Worm (Caenorhabditis elegans): ENCODE results near the gene ttr-41.

Gene ttr-41

DNA sequence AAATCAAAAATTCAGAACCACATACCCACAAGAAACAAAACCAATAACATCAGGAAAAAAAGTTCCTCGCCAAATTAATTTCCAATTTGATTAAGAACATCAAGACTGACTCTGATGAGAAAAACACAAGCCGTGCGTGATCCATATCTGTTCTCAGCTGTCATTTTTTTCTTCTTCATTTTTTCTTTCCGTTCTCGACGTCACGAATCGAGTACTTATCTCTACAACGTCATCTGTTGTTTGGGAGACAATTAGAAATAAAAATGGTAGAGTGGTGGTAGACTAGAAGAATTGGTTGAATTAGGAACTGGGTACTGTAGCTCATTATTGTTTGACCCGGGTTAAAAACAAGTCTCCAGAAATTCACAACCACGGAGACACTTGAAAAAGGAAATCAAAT is 33.4 kb upstream of the ttr-41 start (continued):
- no peak for TF ChIP-seq nhr-11 (tag; optimal IDR thresholded peaks at IDR 0.05)
- no peak for TF ChIP-seq xbp-1 (tag; optimal IDR thresholded peaks at IDR 0.05)
- TF ChIP-seq snu-23 (GFP tag; optimal IDR thresholded peaks at IDR 0.05) = peak; percentile 9
- no peak for TF ChIP-seq ama-1 (optimal IDR thresholded peaks at IDR 0.05)
- TF ChIP-seq tlp-1 (tag; optimal IDR thresholded peaks at IDR 0.05) = no peak

DNA sequence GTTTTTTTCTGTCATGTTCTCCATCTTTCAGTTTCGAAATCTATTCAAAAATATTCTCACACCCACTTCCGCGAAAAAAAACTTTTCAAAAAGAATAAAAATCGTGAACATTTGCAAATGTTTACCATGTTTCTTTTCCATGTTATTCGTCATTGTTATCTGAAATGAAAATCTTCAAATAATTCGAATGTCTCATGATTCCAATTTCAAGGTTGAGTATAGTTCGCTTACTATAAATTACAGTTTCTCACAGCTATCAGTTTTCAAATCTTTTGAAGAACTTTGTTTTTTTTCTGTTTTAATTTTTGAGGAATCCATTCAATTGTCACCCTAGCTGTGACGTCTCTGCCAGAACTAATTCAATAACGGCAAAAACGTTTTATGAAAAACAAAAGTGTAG is 32.2 kb upstream of the ttr-41 start:
- TF ChIP-seq lin-13 (GFP tag; optimal IDR thresholded peaks at IDR 0.05) = no peak
- TF ChIP-seq mab-9 (GFP tag; IDR thresholded peaks at IDR 0.05) = no peak
- peak; percentile 91 for TF ChIP-seq nhr-85 (tag)
- no peak for TF ChIP-seq zip-4 (GFP tag; optimal IDR thresholded peaks at IDR 0.05)
- TF ChIP-seq isw-1 (GFP tag; IDR thresholded peaks at IDR 0.05) = no peak
- no peak for TF ChIP-seq xbp-1 (tag; optimal IDR thresholded peaks at IDR 0.05)
- no peak for TF ChIP-seq tlp-1 (tag; optimal IDR thresholded peaks at IDR 0.05)
- TF ChIP-seq nhr-20 (tag; optimal IDR thresholded peaks at IDR 0.05) = peak; percentile 50
- no peak for TF ChIP-seq pqm-1 (tag; optimal IDR thresholded peaks at IDR 0.05)
- TF ChIP-seq pag-3 (tag; optimal IDR thresholded peaks at IDR 0.05; ENCODE audit: borderline replicate concordance, insufficient read depth) = no peak
- no peak for TF ChIP-seq fkh-10 (GFP tag; optimal IDR thresholded peaks at IDR 0.05)
- peak; percentile 53 for TF ChIP-seq lin-14 (GFP tag; optimal IDR thresholded peaks at IDR 0.05)
- no peak for TF ChIP-seq lsy-2 (tag; optimal IDR thresholded peaks at IDR 0.05)
- TF ChIP-seq unc-86 (tag; optimal IDR thresholded peaks at IDR 0.05) = no peak
- no peak for TF ChIP-seq sox-4 (tag; optimal IDR thresholded peaks at IDR 0.05)
- peak; percentile 13 for TF ChIP-seq nhr-71 (tag; optimal IDR thresholded peaks at IDR 0.05)

DNA sequence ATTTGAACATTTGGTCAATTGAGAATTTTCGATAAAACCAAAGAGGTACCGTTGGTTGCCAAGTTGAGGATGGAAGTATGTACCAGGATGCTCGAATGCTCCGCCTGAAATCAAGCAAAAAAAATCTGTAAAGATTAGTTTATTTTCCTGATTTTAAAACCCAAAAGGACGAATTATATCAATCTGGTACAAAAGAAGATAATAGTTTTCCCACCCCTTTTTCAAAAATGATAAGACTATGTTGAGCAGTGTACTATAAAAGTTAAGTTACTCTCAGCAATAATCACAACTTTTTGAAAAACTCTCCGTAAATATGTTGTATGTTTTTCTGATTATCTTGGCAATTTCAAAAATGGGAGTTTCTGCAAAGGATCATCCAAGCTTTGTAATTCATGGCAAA is 30.8 kb upstream of the ttr-41 start, which contains the start of gene F26G1.3:
Gene F26G1.3 (plus strand): TSS at position 301 of the 400 bp plus-strand sequence.
- TF ChIP-seq nhr-71 (tag; optimal IDR thresholded peaks at IDR 0.05) = no peak
- no peak for TF ChIP-seq lsy-2 (tag; optimal IDR thresholded peaks at IDR 0.05)
- TF ChIP-seq unc-30 (tag; optimal IDR thresholded peaks at IDR 0.05) = no peak

DNA sequence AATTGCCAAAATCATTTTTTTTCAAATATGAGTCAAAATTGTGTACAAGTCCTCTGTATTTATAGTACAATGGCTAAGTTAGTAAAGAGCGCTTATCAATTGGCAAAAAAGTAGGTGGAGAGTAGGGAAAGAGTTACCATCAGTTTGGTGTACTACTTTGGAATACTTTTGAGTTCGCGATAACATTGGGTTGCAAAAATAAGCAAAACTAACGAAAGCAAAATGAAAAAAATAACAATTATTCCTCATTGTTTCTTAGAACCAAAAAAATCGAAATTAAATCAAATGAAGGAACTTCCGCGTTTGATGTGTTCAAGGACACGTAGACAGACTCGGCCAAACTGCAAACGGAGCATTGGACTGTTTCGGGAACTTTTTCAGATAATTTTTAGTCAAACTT is 29.1 kb upstream of the ttr-41 start, which contains the start of gene C27D9.2:
Gene C27D9.2 (minus strand): TSS at position 101 of the 400 bp plus-strand sequence.
- TF ChIP-seq lin-39 (tag; optimal IDR thresholded peaks at IDR 0.05) = no peak
- TF ChIP-seq mab-9 (GFP tag; IDR thresholded peaks at IDR 0.05) = no peak
- no peak for TF ChIP-seq irx-1 (tag; optimal IDR thresholded peaks at IDR 0.05)
- TF ChIP-seq jun-1 (tag; optimal IDR thresholded peaks at IDR 0.05) = no peak
- no peak for TF ChIP-seq egl-27 (tag; optimal IDR thresholded peaks at IDR 0.05)
- TF ChIP-seq zip-4 (GFP tag; optimal IDR thresholded peaks at IDR 0.05) = no peak

DNA sequence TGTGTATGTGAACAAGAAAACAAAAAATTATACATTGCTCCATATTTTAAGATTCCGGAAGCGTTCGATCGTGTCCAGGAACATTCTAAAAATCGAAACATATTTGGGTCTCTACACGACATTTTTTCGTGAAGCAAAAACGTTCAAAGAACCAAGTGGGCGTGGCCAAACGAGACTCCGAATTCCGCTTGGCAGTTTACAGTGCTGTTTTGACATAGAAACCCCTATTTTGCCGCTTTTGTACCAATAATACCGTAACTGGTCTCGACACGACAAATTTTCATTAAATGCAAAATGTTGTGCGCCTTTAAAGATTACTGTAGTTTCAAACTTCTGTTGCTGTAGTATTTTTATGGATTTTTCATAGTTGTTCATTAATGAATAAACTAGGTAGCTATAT is 28.0 kb upstream of the ttr-41 start:
- TF ChIP-seq fkh-8 (tag; optimal IDR thresholded peaks at IDR 0.05) (no peak), skn-1 (tag; optimal IDR thresholded peaks at IDR 0.05) (no peak), unc-130 (tag; optimal IDR thresholded peaks at IDR 0.05) (no peak), ama-1 (optimal IDR thresholded peaks at IDR 0.05) (no peak), nhr-11 (tag; optimal IDR thresholded peaks at IDR 0.05) (no peak), snu-23 (GFP tag; optimal IDR thresholded peaks at IDR 0.05) (no peak), sup-37 (GFP tag; optimal IDR thresholded peaks at IDR 0.05) (no peak), mab-9 (GFP tag; IDR thresholded peaks at IDR 0.05) (no peak), swsn-7 (tag; optimal IDR thresholded peaks at IDR 0.05) (no peak)

DNA sequence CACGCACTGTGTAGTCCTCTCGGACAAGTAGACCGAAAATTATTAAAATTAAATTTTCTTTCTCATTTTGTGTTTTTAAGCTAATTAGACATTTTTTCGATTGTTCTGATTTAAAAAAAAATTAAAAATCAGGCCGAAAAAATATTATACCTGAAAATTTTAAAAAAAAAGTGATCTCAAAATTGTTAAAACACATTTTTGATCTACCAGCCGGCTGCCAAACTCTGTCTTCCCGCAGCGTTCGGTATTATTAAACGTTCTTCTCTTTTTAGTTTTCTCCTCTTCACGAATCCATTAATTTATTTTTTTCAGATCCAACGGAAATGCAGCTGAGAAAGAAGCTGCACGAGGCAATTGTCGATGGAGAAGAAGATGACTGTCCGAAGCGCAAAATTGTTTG is 25.5 kb upstream of the ttr-41 start, which contains the start of gene C27D9.1:
Gene C27D9.1 (plus strand): TSS at position 281 of the 400 bp plus-strand sequence.
- TF ChIP-seq Y116A8C.19 (tag; optimal IDR thresholded peaks at IDR 0.05; ENCODE audit: borderline replicate concordance) = no peak
- no peak for TF ChIP-seq efl-1 (optimal IDR thresholded peaks at IDR 0.05)
- no peak for TF ChIP-seq efl-1 (GFP tag; optimal IDR thresholded peaks at IDR 0.05 in 1 of 2)
- TF ChIP-seq fkh-4 (tag; optimal IDR thresholded peaks at IDR 0.05; ENCODE audit: borderline replicate concordance) = no peak
- TF ChIP-seq nhr-12 (tag; optimal IDR thresholded peaks at IDR 0.05) = no peak
- no peak for TF ChIP-seq swsn-7 (tag; optimal IDR thresholded peaks at IDR 0.05)

All from whole organism, L1 larva.